Worm (Caenorhabditis elegans): ENCODE measurements around the gene rho-1.

rho-1 gene

ce11 chrIV:16488921-16489320 is at the start of gene rho-1:
rho-1 (minus strand) TSS chrIV:16489021.
- no peak for TF ChIP-seq arid-1 (GFP tag; conservative IDR thresholded peaks at IDR 0.05)
- 0 out of 2 replicates have a peak, but pooled peaks have one; percentile 9 for TF ChIP-seq hmg-1.1 (GFP tag; IDR thresholded peaks at IDR 0.05)

ce11 chrIV:16534900-16535299 is 46.1 kb upstream of the rho-1 start:
- TF ChIP-seq zag-1 (tag; optimal IDR thresholded peaks at IDR 0.05), result no peak
- TF ChIP-seq dpl-1 (GFP tag; optimal IDR thresholded peaks at IDR 0.05), result no peak
- TF ChIP-seq F37D6.2 (tag; optimal IDR thresholded peaks at IDR 0.05), result no peak
- peak; percentile 56; the same call in 1 of the 2 replicates for TF ChIP-seq snpc-1.2 (GFP tag; IDR thresholded peaks at IDR 0.05)
- TF ChIP-seq cey-2 (tag; optimal IDR thresholded peaks at IDR 0.05; ENCODE audit: borderline replicate concordance, insufficient read depth), result no peak
- no peak for TF ChIP-seq zip-11 (GFP tag; IDR thresholded peaks at IDR 0.05)
- no peak for TF ChIP-seq ZK546.5 (tag; optimal IDR thresholded peaks at IDR 0.05)

- TF ChIP-seq dmd-6 (GFP tag; IDR thresholded peaks at IDR 0.05) (no peak), daf-19 (GFP tag; conservative IDR thresholded peaks at IDR 0.05) (no peak), mep-1 (tag; optimal IDR thresholded peaks at IDR 0.05) (no peak), Y105C5A.15 (GFP tag; IDR thresholded peaks at IDR 0.05) (no peak), aha-1 (tag) (no peak), lim-7 (GFP tag; IDR thresholded peaks at IDR 0.05) (no peak), Y48G9A.11 (GFP tag; IDR thresholded peaks at IDR 0.05) (no peak)
Measured at ce11 chrIV:16533361-16533760, 44.5 kb upstream of the rho-1 start, which contains the start of gene Y51H4A.6. Y51H4A.6 (plus strand) TSS chrIV:16533661.

- no peak for TF ChIP-seq ceh-44 (GFP tag; IDR thresholded peaks at IDR 0.05)
- peak; percentile 84 for TF ChIP-seq aha-1 (tag)
Measured at ce11 chrIV:16528375-16528774, 39.6 kb upstream of the rho-1 start, which contains the start of gene Y51H4A.937. Y51H4A.937 (plus strand) TSS chrIV:16528675.

- TF ChIP-seq gei-8 (GFP tag; optimal IDR thresholded peaks at IDR 0.05) (no peak), T26A8.4 (GFP tag; IDR thresholded peaks at IDR 0.05) (no peak), hmg-1.1 (GFP tag; IDR thresholded peaks at IDR 0.05) (no peak), snpc-1.2 (GFP tag; IDR thresholded peaks at IDR 0.05) (peak; percentile 57; the same call in 1 of the 2 replicates), ztf-11 (tag; optimal IDR thresholded peaks at IDR 0.05) (no peak), nhr-42 (GFP tag; IDR thresholded peaks at IDR 0.05) (no peak)
Measured at ce11 chrIV:16526038-16526437, 37.2 kb upstream of the rho-1 start, which contains the start of gene Y51H4A.5. Y51H4A.5 (minus strand) TSS chrIV:16526138.

ce11 chrIV:16525018-16525417 is 36.2 kb upstream of the rho-1 start:
- TF ChIP-seq daf-16 (GFP tag; optimal IDR thresholded peaks at IDR 0.05) (no peak), daf-16 (tag; optimal IDR thresholded peaks at IDR 0.05) (peak; percentile 38), nhr-111 (GFP tag; optimal IDR thresholded peaks at IDR 0.05) (no peak), mxl-3 (GFP tag; optimal IDR thresholded peaks at IDR 0.05) (no peak), daf-8 (GFP tag; IDR thresholded peaks at IDR 0.05) (no peak), aha-1 (tag) (no peak), pqm-1 (tag; optimal IDR thresholded peaks at IDR 0.05) (peak; percentile 57), gei-8 (GFP tag; optimal IDR thresholded peaks at IDR 0.05) (no peak), tag-97 (GFP tag; IDR thresholded peaks at IDR 0.05) (no peak), F26F4.8 (GFP tag; conservative IDR thresholded peaks at IDR 0.05) (no peak), nhr-76 (tag; optimal IDR thresholded peaks at IDR 0.05) (no peak), dve-1 (tag; optimal IDR thresholded peaks at IDR 0.05; ENCODE audit: insufficient read depth) (peak; percentile 35), snpc-1.2 (GFP tag; IDR thresholded peaks at IDR 0.05) (0 out of 2 replicates have a peak, but pooled peaks have one; percentile 43), ceh-32 (tag; optimal IDR thresholded peaks at IDR 0.05; ENCODE audit: poor library complexity) (no peak)

All from whole organism, L4 larva.